Fruit fly (Drosophila melanogaster) whole organism, pupa: Measurements from ENCODE around the gene DAAM.

ENCODE experiments used
- CG10348 ChIP-seq: fragments of 200-800 bp; sonication (Bioruptor generic); IDR thresholded peaks from 2 replicates; pipeline ENCODE4 v1.3.6; 2022; ENCODE audit warnings: missing biosample characterization, missing genetic modification characterization
- CG12605 ChIP-seq: fragments of 200-800 bp; sonication (Bioruptor generic); IDR thresholded peaks from 2 replicates; pipeline ENCODE4 v1.3.6; 2022; ENCODE audit warnings: missing biosample characterization, missing genetic modification characterization
- CG13204 ChIP-seq: fragments of 200-800 bp; sonication (Bioruptor generic); optimal IDR thresholded peaks from 2 replicates; lab custom pipeline; 2018; ENCODE audit warnings: missing biosample characterization, mild to moderate bottlenecking, missing genetic modification characterization, moderate library complexity
- CG14655 ChIP-seq: fragments of 200-800 bp; sonication (Bioruptor generic); optimal IDR thresholded peaks from 3 replicates; lab custom pipeline; 2017; ENCODE audit warnings: mild to moderate bottlenecking, missing biosample characterization, missing genetic modification reagents, missing genetic modification characterization
- CG15710 ChIP-seq: fragments of 200-800 bp; sonication (Bioruptor generic); optimal IDR thresholded peaks from 2 replicates; lab custom pipeline; 2018; ENCODE audit warnings: missing biosample characterization, mild to moderate bottlenecking, missing genetic modification characterization, moderate library complexity
- CG17806 ChIP-seq: fragments of 200-800 bp; sonication (Bioruptor generic); optimal IDR thresholded peaks from 2 replicates; lab custom pipeline; 2018; ENCODE audit warnings: missing biosample characterization, mild to moderate bottlenecking, missing genetic modification characterization, moderate library complexity
- CG32121 ChIP-seq: fragments of 200-800 bp; sonication (Bioruptor generic); IDR thresholded peaks from 2 replicates; pipeline ENCODE4 v1.3.6; 2022; ENCODE audit warnings: missing biosample characterization, missing genetic modification characterization
- CG34367 ChIP-seq: fragments of 200-800 bp; sonication (Bioruptor generic); optimal IDR thresholded peaks from 2 replicates; lab custom pipeline; 2018; ENCODE audit warnings: missing biosample characterization, mild to moderate bottlenecking, missing genetic modification characterization
- CG4496 ChIP-seq: fragments of 200-800 bp; sonication (Bioruptor generic); IDR thresholded peaks from 3 replicates; pipeline ENCODE4 v1.3.6; 2022; ENCODE audit warnings: missing biosample characterization, missing genetic modification characterization
- CG8159 ChIP-seq: fragments of 200-800 bp; sonication (Bioruptor generic); optimal IDR thresholded peaks from 3 replicates; lab custom pipeline; 2018; ENCODE audit warnings: missing biosample characterization, mild to moderate bottlenecking, missing genetic modification characterization, moderate library complexity
- CG8301 ChIP-seq: fragments of 200-800 bp; sonication (Bioruptor generic); optimal IDR thresholded peaks from 2 replicates; lab custom pipeline; 2018; ENCODE audit warnings: missing biosample characterization, mild to moderate bottlenecking, missing genetic modification characterization
- CG9948 ChIP-seq: fragments of 200-800 bp; sonication (Bioruptor generic); optimal IDR thresholded peaks from 2 replicates; lab custom pipeline; 2018; ENCODE audit warnings: missing biosample characterization, mild to moderate bottlenecking, missing genetic modification characterization, moderate library complexity
- D1 ChIP-seq: fragments of 200-800 bp; sonication (Bioruptor generic); optimal IDR thresholded peaks from 2 replicates; lab custom pipeline; 2018; ENCODE audit warnings: missing biosample characterization, mild to moderate bottlenecking, missing genetic modification characterization, moderate library complexity
- EcR ChIP-seq: fragments of 200-800 bp; sonication (Bioruptor generic); optimal IDR thresholded peaks from 3 replicates; lab custom pipeline; 2019; ENCODE audit warnings: missing biosample characterization, missing genetic modification characterization, mild to moderate bottlenecking, moderate library complexity, missing genetic modification reagents
- Ets98B ChIP-seq: fragments of 200-800 bp; sonication (Bioruptor generic); IDR thresholded peaks from 2 replicates; pipeline ENCODE4 v1.3.6; 2022; ENCODE audit warnings: missing biosample characterization, missing genetic modification characterization
- Pif1A ChIP-seq: fragments of 200-800 bp; sonication (Bioruptor generic); optimal IDR thresholded peaks from 3 replicates; lab custom pipeline; 2016; ENCODE audit warnings: missing biosample characterization, missing genetic modification characterization
- Pif1B ChIP-seq: fragments of 200-800 bp; sonication (Bioruptor generic); optimal IDR thresholded peaks from 3 replicates; lab custom pipeline; 2016; ENCODE audit warnings: missing biosample characterization, missing genetic modification characterization
- Snoo ChIP-seq: fragments of 200-800 bp; sonication (Bioruptor generic); optimal IDR thresholded peaks from 3 replicates; lab custom pipeline; 2017; ENCODE audit warnings: missing biosample characterization, mild to moderate bottlenecking, missing genetic modification characterization, inconsistent platforms
- fd96Ca ChIP-seq: fragments of 200-800 bp; sonication (Bioruptor generic); IDR thresholded peaks from 3 replicates; pipeline ENCODE4 v1.3.6; 2022; ENCODE audit warnings: missing biosample characterization, missing genetic modification characterization
- gl ChIP-seq: fragments of 200-800 bp; sonication (Bioruptor generic); optimal IDR thresholded peaks from 2 replicates; lab custom pipeline; 2018; ENCODE audit warnings: missing biosample characterization, mild to moderate bottlenecking, missing genetic modification characterization
- rn ChIP-seq: fragments of 200-800 bp; sonication (Bioruptor generic); IDR thresholded peaks from 2 replicates; pipeline ENCODE4 v1.3.6; 2022; ENCODE audit warnings: missing biosample characterization, missing genetic modification characterization

DAAM gene

DNA sequence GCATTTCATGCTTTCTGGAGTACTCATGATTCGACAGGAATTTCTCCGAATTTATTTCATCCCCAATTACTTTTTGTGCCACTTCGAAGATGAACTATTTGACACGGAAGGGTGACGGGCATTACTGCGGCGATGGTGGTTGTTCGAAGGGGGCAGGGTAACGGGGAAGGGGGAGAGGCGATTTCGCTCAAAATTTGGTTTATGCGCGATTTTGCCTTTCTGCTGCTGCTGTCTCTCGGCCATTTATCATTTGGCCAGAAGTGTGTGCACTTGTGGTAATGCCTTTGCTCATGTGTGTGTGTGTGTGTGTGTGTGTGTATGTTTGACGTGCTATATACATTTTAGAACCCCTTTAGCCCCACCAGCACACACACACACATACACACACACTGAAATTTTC lies 69.2 kb downstream of the DAAM start:
- TF ChIP-seq CG12605 (GFP tag; lab: Robert Waterston, UW) (no peak), Pif1A (GFP tag; lab: Kevin White, UChicago) (no peak), Snoo (tag; lab: Kevin White, UChicago) (no peak), EcR (no peak), CG8159 (tag; lab: Kevin White, UChicago) (no peak), CG8301 (tag; lab: Kevin White, UChicago) (no peak), CG34367 (tag; lab: Kevin White, UChicago) (no peak), CG14655 (GFP tag; lab: Kevin White, UChicago) (no peak), fd96Ca (GFP tag; lab: Robert Waterston, UW) (no peak), Pif1B (GFP tag; lab: Kevin White, UChicago) (no peak), CG10348 (GFP tag; lab: Robert Waterston, UW) (no peak), Ets98B (no peak), gl (no peak), CG17806 (tag; lab: Kevin White, UChicago) (no peak), rn (GFP tag; lab: Robert Waterston, UW) (no peak), D1 (tag; lab: Kevin White, UChicago) (no peak), CG32121 (GFP tag; lab: Robert Waterston, UW) (no peak), CG4496 (GFP tag; lab: Robert Waterston, UW) (no peak), CG9948 (tag; lab: Kevin White, UChicago) (no peak), CG15710 (tag; lab: Kevin White, UChicago) (no peak)

- no peak for TF ChIP-seq CG8301 (tag; lab: Kevin White, UChicago)
- no peak for TF ChIP-seq CG17806 (tag; lab: Kevin White, UChicago)
- TF ChIP-seq fd96Ca (GFP tag; lab: Robert Waterston, UW) = no peak
- no peak for TF ChIP-seq CG8159 (tag; lab: Kevin White, UChicago)
- no peak for TF ChIP-seq D1 (tag; lab: Kevin White, UChicago)
- TF ChIP-seq CG12605 (GFP tag; lab: Robert Waterston, UW) = no peak
- TF ChIP-seq CG14655 (GFP tag; lab: Kevin White, UChicago) = no peak
- no peak for TF ChIP-seq CG34367 (tag; lab: Kevin White, UChicago)
- no peak for TF ChIP-seq Snoo (tag; lab: Kevin White, UChicago)
- no peak for TF ChIP-seq Pif1A (GFP tag; lab: Kevin White, UChicago)
- no peak for TF ChIP-seq CG13204 (GFP tag; lab: Kevin White, UChicago)
- no peak for TF ChIP-seq CG15710 (tag; lab: Kevin White, UChicago)
- no peak for TF ChIP-seq Pif1B (GFP tag; lab: Kevin White, UChicago)
- TF ChIP-seq rn (GFP tag; lab: Robert Waterston, UW) = no peak
- no peak for TF ChIP-seq gl
- TF ChIP-seq Ets98B = no peak
- TF ChIP-seq CG9948 (tag; lab: Kevin White, UChicago) = no peak
- TF ChIP-seq EcR = no peak
- TF ChIP-seq CG4496 (GFP tag; lab: Robert Waterston, UW) = no peak
- TF ChIP-seq CG10348 (GFP tag; lab: Robert Waterston, UW) = no peak
These were observed 72.1 kb downstream of the DAAM start for dm6 chrX:1250104-1250503.

- no peak for TF ChIP-seq CG10348 (GFP tag; lab: Robert Waterston, UW)
- TF ChIP-seq D1 (tag; lab: Kevin White, UChicago) = no peak
- no peak for TF ChIP-seq Pif1A (GFP tag; lab: Kevin White, UChicago)
These were observed 72.5 kb downstream of the DAAM start for dm6 chrX:1249612-1250011.

dm6 chrX:1248735-1249134 lies 73.4 kb downstream of the DAAM start:
- TF ChIP-seq CG4496 (GFP tag; lab: Robert Waterston, UW) = peak; percentile 61; the same call in 2 of the 3 replicates
- TF ChIP-seq Pif1A (GFP tag; lab: Kevin White, UChicago) = peak; percentile 87
- TF ChIP-seq CG13204 (GFP tag; lab: Kevin White, UChicago) = peak; percentile 72
- peak; percentile 79 for TF ChIP-seq CG34367 (tag; lab: Kevin White, UChicago)
- peak; percentile 57 for TF ChIP-seq CG14655 (GFP tag; lab: Kevin White, UChicago)
- peak; percentile 72 for TF ChIP-seq CG9948 (tag; lab: Kevin White, UChicago)
- no peak; the same call in 1 of the 2 replicates for TF ChIP-seq CG32121 (GFP tag; lab: Robert Waterston, UW)
- TF ChIP-seq EcR = peak; percentile 72
- peak; percentile 83 for TF ChIP-seq CG15710 (tag; lab: Kevin White, UChicago)
- no peak for TF ChIP-seq CG10348 (GFP tag; lab: Robert Waterston, UW)
- TF ChIP-seq CG8301 (tag; lab: Kevin White, UChicago) = peak; percentile 51
- peak; percentile 75 for TF ChIP-seq CG17806 (tag; lab: Kevin White, UChicago)
- peak; percentile 67 for TF ChIP-seq fd96Ca (GFP tag; lab: Robert Waterston, UW)
- no peak for TF ChIP-seq CG12605 (GFP tag; lab: Robert Waterston, UW)
- TF ChIP-seq CG8159 (tag; lab: Kevin White, UChicago) = peak; percentile 86
- peak; percentile 79 for TF ChIP-seq Pif1B (GFP tag; lab: Kevin White, UChicago)
- TF ChIP-seq Ets98B = no peak
- no peak for TF ChIP-seq rn (GFP tag; lab: Robert Waterston, UW)
- peak; percentile 75 for TF ChIP-seq gl
- peak; percentile 8 for TF ChIP-seq D1 (tag; lab: Kevin White, UChicago)
- TF ChIP-seq Snoo (tag; lab: Kevin White, UChicago) = peak; percentile 84

- TF ChIP-seq CG12605 (GFP tag; lab: Robert Waterston, UW) (no peak), CG34367 (tag; lab: Kevin White, UChicago) (no peak), CG17806 (tag; lab: Kevin White, UChicago) (no peak), Ets98B (no peak), CG8301 (tag; lab: Kevin White, UChicago) (no peak), D1 (tag; lab: Kevin White, UChicago) (no peak), gl (no peak), Snoo (tag; lab: Kevin White, UChicago) (no peak), CG8159 (tag; lab: Kevin White, UChicago) (no peak), CG10348 (GFP tag; lab: Robert Waterston, UW) (no peak), CG14655 (GFP tag; lab: Kevin White, UChicago) (no peak), Pif1A (GFP tag; lab: Kevin White, UChicago) (no peak), CG9948 (tag; lab: Kevin White, UChicago) (no peak), fd96Ca (GFP tag; lab: Robert Waterston, UW) (no peak), CG15710 (tag; lab: Kevin White, UChicago) (no peak), rn (GFP tag; lab: Robert Waterston, UW) (no peak), CG4496 (GFP tag; lab: Robert Waterston, UW) (no peak), EcR (no peak)
- TF ChIP-seq, all 21 proteins: peak for 0
These were observed 80.1 kb downstream of the DAAM start for dm6 chrX:1242049-1242448.
